Worm (Caenorhabditis elegans) whole organism, early embryonic: Measurements from ENCODE around the gene C18A3.11.

Experiments used
- B0310.2 ChIP-seq: sonication (generic microtip); optimal IDR thresholded peaks from 2 replicates; lab custom pipeline; 2016; ENCODE audit warnings: mild to moderate bottlenecking, missing genetic modification characterization, missing compliant biosample characterization
- F13C5.2 ChIP-seq: sonication (generic microtip); optimal IDR thresholded peaks from 2 replicates; lab custom pipeline; 2017; ENCODE audit warnings: mild to moderate bottlenecking, missing genetic modification characterization, inconsistent platforms, missing compliant biosample characterization
- aly-1 ChIP-seq: sonication (generic microtip); optimal IDR thresholded peaks from 2 replicates; lab custom pipeline; 2016; ENCODE audit warnings: missing genetic modification characterization, missing compliant biosample characterization
- ama-1 ChIP-seq: fragments of 150-350 bp; optimal IDR thresholded peaks from 2 replicates; lab custom pipeline; 2014
- ceh-13 ChIP-seq: fragments of 200-800 bp; sonication (Bioruptor generic); optimal IDR thresholded peaks from 2 replicates; lab custom pipeline; 2018; ENCODE audit warnings: mild to moderate bottlenecking, missing genetic modification characterization, missing compliant biosample characterization
- ceh-36 ChIP-seq: sonication (generic microtip); optimal IDR thresholded peaks from 2 replicates; lab custom pipeline; 2016; ENCODE audit warnings: missing genetic modification characterization, inconsistent platforms, missing compliant biosample characterization
- ets-7 ChIP-seq: sonication (generic microtip); optimal IDR thresholded peaks from 2 replicates; lab custom pipeline; 2016; ENCODE audit warnings: missing genotype, missing genetic modification characterization, missing compliant biosample characterization
- flt-1 ChIP-seq: fragments of 200-800 bp; sonication (Bioruptor generic); IDR thresholded peaks from 2 replicates; pipeline ENCODE4 v1.3.6; 2022; ENCODE audit warnings: missing genetic modification characterization, missing compliant biosample characterization
- hmbx-1 ChIP-seq: sonication (generic microtip); optimal IDR thresholded peaks from 2 replicates; lab custom pipeline; 2016; ENCODE audit warnings: mild to moderate bottlenecking, missing genetic modification characterization, missing compliant biosample characterization
- hmg-4 ChIP-seq: fragments of 200-800 bp; sonication (Bioruptor generic); optimal IDR thresholded peaks from 2 replicates; lab custom pipeline; 2018; ENCODE audit warnings: mild to moderate bottlenecking, missing genetic modification characterization, missing compliant biosample characterization
- hnd-1 ChIP-seq: sonication (generic microtip); optimal IDR thresholded peaks from 2 replicates; lab custom pipeline; 2016; ENCODE audit warnings: missing genetic modification characterization, missing compliant biosample characterization
- pes-1 ChIP-seq: fragments of 200-800 bp; sonication (Bioruptor generic); IDR thresholded peaks from 2 replicates; pipeline ENCODE4 v1.3.6; 2022; ENCODE audit warnings: missing genetic modification reagents, missing genetic modification characterization, missing compliant biosample characterization
- scrt-1 ChIP-seq: fragments of 200-800 bp; sonication (Bioruptor generic); IDR thresholded peaks from 2 replicates; pipeline ENCODE4 v1.3.6; 2022; ENCODE audit warnings: missing genetic modification characterization, missing compliant biosample characterization
- sea-1 ChIP-seq: fragments of 200-800 bp; sonication (Bioruptor generic); conservative IDR thresholded peaks from 2 replicates; pipeline ENCODE4 v1.3.6; 2022; ENCODE audit warnings: missing genetic modification characterization, missing compliant biosample characterization
- tbx-11 ChIP-seq: fragments of 200-800 bp; sonication (Bioruptor generic); IDR thresholded peaks from 2 replicates; pipeline ENCODE4 v1.3.6; 2022; ENCODE audit warnings: missing genetic modification characterization, missing compliant biosample characterization
- tbx-37 ChIP-seq: fragments of 200-800 bp; sonication (Bioruptor generic); conservative IDR thresholded peaks from 2 replicates; pipeline ENCODE4 v1.3.6; 2022; ENCODE audit warnings: missing genetic modification reagents, missing genetic modification characterization, missing compliant biosample characterization
- tra-4 ChIP-seq: sonication (generic microtip); optimal IDR thresholded peaks from 2 replicates; lab custom pipeline; 2017; ENCODE audit warnings: missing genetic modification characterization, missing compliant biosample characterization

Gene C18A3.11

ce11 chrII:5736599-5736998, 5.8 kb downstream of the C18A3.11 start:
- TF ChIP-seq ets-7 (tag; lab: Kevin White, UChicago): no peak
- TF ChIP-seq ama-1 (lab: Kevin White, UChicago): no peak
- no peak for TF ChIP-seq hmbx-1
- no peak for TF ChIP-seq flt-1 (GFP tag; lab: Robert Waterston, UW)
- TF ChIP-seq hmg-4 (GFP tag; lab: Kevin White, UChicago): no peak
- no peak for TF ChIP-seq hnd-1
- no peak for TF ChIP-seq B0310.2 (tag; lab: Kevin White, UChicago)
- no peak for TF ChIP-seq pes-1
- no peak for TF ChIP-seq ceh-36
- TF ChIP-seq tra-4 (tag; lab: Kevin White, UChicago): no peak
- TF ChIP-seq F13C5.2 (tag; lab: Kevin White, UChicago): no peak
- no peak for TF ChIP-seq tbx-11 (GFP tag; lab: Robert Waterston, UW)
- no peak for TF ChIP-seq scrt-1 (GFP tag; lab: Robert Waterston, UW)
- no peak for TF ChIP-seq tbx-37 (GFP tag; lab: Robert Waterston, UW)
- TF ChIP-seq aly-1 (tag; lab: Kevin White, UChicago): no peak
- TF ChIP-seq ceh-13: no peak
- TF ChIP-seq sea-1 (GFP tag; lab: Robert Waterston, UW): no peak

- no peak for TF ChIP-seq ceh-13
- no peak for TF ChIP-seq ets-7 (tag; lab: Kevin White, UChicago)
- no peak for TF ChIP-seq hmbx-1
- no peak for TF ChIP-seq B0310.2 (tag; lab: Kevin White, UChicago)
- TF ChIP-seq hnd-1: no peak
- no peak; the same call in 1 of the 2 replicates for TF ChIP-seq scrt-1 (GFP tag; lab: Robert Waterston, UW)
- no peak for TF ChIP-seq ama-1 (lab: Kevin White, UChicago)
- TF ChIP-seq flt-1 (GFP tag; lab: Robert Waterston, UW): no peak
- no peak for TF ChIP-seq hmg-4 (GFP tag; lab: Kevin White, UChicago)
- no peak for TF ChIP-seq tra-4 (tag; lab: Kevin White, UChicago)
Measured at ce11 chrII:5738795-5739194, 8.0 kb downstream of the C18A3.11 start, which contains the start of gene hlh-14. hlh-14 (minus strand) TSS chrII:5738895.

ce11 chrII:5742767-5743166, 11.9 kb downstream of the C18A3.11 start:
- TF ChIP-seq ama-1 (lab: Kevin White, UChicago) (no peak), tra-4 (tag; lab: Kevin White, UChicago) (no peak), ceh-36 (no peak), sea-1 (GFP tag; lab: Robert Waterston, UW) (no peak), scrt-1 (GFP tag; lab: Robert Waterston, UW) (no peak), aly-1 (tag; lab: Kevin White, UChicago) (no peak), hnd-1 (no peak), hmbx-1 (no peak), ets-7 (tag; lab: Kevin White, UChicago) (no peak), tbx-37 (GFP tag; lab: Robert Waterston, UW) (no peak), F13C5.2 (tag; lab: Kevin White, UChicago) (no peak), B0310.2 (tag; lab: Kevin White, UChicago) (no peak), flt-1 (GFP tag; lab: Robert Waterston, UW) (no peak), pes-1 (no peak), tbx-11 (GFP tag; lab: Robert Waterston, UW) (no peak), ceh-13 (no peak), hmg-4 (GFP tag; lab: Kevin White, UChicago) (no peak)

ce11 chrII:5744342-5744741, 13.5 kb downstream of the C18A3.11 start:
- TF ChIP-seq flt-1 (GFP tag; lab: Robert Waterston, UW): no peak
- no peak for TF ChIP-seq ceh-13

ce11 chrII:5745088-5745487, 14.3 kb downstream of the C18A3.11 start, which contains the start of gene F10C1.9:
F10C1.9 (minus strand) TSS chrII:5745284.
- TF ChIP-seq aly-1 (tag; lab: Kevin White, UChicago) (no peak), ceh-36 (no peak), tra-4 (tag; lab: Kevin White, UChicago) (no peak), flt-1 (GFP tag; lab: Robert Waterston, UW) (no peak), scrt-1 (GFP tag; lab: Robert Waterston, UW) (no peak), tbx-37 (GFP tag; lab: Robert Waterston, UW) (no peak), ceh-13 (no peak), tbx-11 (GFP tag; lab: Robert Waterston, UW) (no peak), B0310.2 (tag; lab: Kevin White, UChicago) (no peak), hnd-1 (no peak), sea-1 (GFP tag; lab: Robert Waterston, UW) (no peak), ets-7 (tag; lab: Kevin White, UChicago) (no peak), hmg-4 (GFP tag; lab: Kevin White, UChicago) (no peak), pes-1 (no peak), ama-1 (lab: Kevin White, UChicago) (no peak), F13C5.2 (tag; lab: Kevin White, UChicago) (no peak), hmbx-1 (no peak)

- TF ChIP-seq flt-1 (GFP tag; lab: Robert Waterston, UW) (no peak), ceh-13 (no peak), ama-1 (lab: Kevin White, UChicago) (no peak), hmg-4 (GFP tag; lab: Kevin White, UChicago) (no peak), aly-1 (tag; lab: Kevin White, UChicago) (no peak), tra-4 (tag; lab: Kevin White, UChicago) (no peak), tbx-11 (GFP tag; lab: Robert Waterston, UW) (no peak), B0310.2 (tag; lab: Kevin White, UChicago) (no peak)
Measured at ce11 chrII:5747312-5747711, 16.5 kb downstream of the C18A3.11 start.

ce11 chrII:5748395-5748794, 17.6 kb downstream of the C18A3.11 start:
- no peak for TF ChIP-seq ets-7 (tag; lab: Kevin White, UChicago)
- TF ChIP-seq aly-1 (tag; lab: Kevin White, UChicago): no peak
- TF ChIP-seq ceh-13: no peak
